Fruit fly (Drosophila melanogaster) whole organism, embryonic: ENCODE data around the gene deltaCOP.

Experiments used
- Antp ChIP-seq: fragments of 200-800 bp; sonication (Bioruptor generic); optimal IDR thresholded peaks from 3 replicates; lab custom pipeline; 2016; ENCODE audit warnings: missing biosample characterization, missing genetic modification characterization
- Blimp-1 ChIP-seq: fragments of 200-800 bp; sonication (Bioruptor generic); optimal IDR thresholded peaks from 3 replicates; lab custom pipeline; 2018; ENCODE audit warnings: missing biosample characterization, missing genetic modification characterization, mild to moderate bottlenecking, moderate library complexity, missing genetic modification reagents
- Bteb2 ChIP-seq: fragments of 200-800 bp; sonication (Bioruptor generic); optimal IDR thresholded peaks from 2 replicates; lab custom pipeline; 2016; ENCODE audit warnings: missing biosample characterization, missing genetic modification characterization
- CG10274 ChIP-seq: fragments of 200-800 bp; sonication (Bioruptor generic); optimal IDR thresholded peaks from 3 replicates; lab custom pipeline; 2017; ENCODE audit warnings: missing biosample characterization, mild to moderate bottlenecking, missing genetic modification characterization
- CG10979 ChIP-seq: fragments of 200-800 bp; sonication (Bioruptor generic); optimal IDR thresholded peaks from 2 replicates; lab custom pipeline; 2018; ENCODE audit warnings: missing biosample characterization, mild to moderate bottlenecking, missing genetic modification characterization, moderate library complexity
- CG12236 ChIP-seq: fragments of 200-800 bp; sonication (Bioruptor generic); optimal IDR thresholded peaks from 2 replicates; lab custom pipeline; 2016; ENCODE audit warnings: missing biosample characterization, missing genetic modification characterization
- CG13624 ChIP-seq: fragments of 200-800 bp; sonication (Bioruptor generic); optimal IDR thresholded peaks from 2 replicates; lab custom pipeline; 2016; ENCODE audit warnings: missing biosample characterization, missing genetic modification characterization
- CG14050 ChIP-seq: fragments of 200-800 bp; sonication (Bioruptor generic); IDR thresholded peaks from 3 replicates; pipeline ENCODE4 v1.3.6; 2022; ENCODE audit warnings: missing biosample characterization, missing genetic modification characterization
- CG14710 ChIP-seq: fragments of 200-800 bp; sonication (Bioruptor generic); optimal IDR thresholded peaks from 3 replicates; lab custom pipeline; 2019; ENCODE audit warnings: missing biosample characterization, mild to moderate bottlenecking, missing genetic modification characterization, moderate library complexity
- CG17186 ChIP-seq: fragments of 200-800 bp; sonication (Bioruptor generic); optimal IDR thresholded peaks from 3 replicates; lab custom pipeline; 2017; ENCODE audit warnings: missing biosample characterization, missing genetic modification reagents, missing genetic modification characterization
- CG17612 ChIP-seq: fragments of 200-800 bp; sonication (Bioruptor generic); IDR thresholded peaks from 2 replicates; pipeline ENCODE4 v1.3.6; 2022; ENCODE audit warnings: missing biosample characterization, missing genetic modification characterization
- CG1792 ChIP-seq: fragments of 200-800 bp; sonication (Bioruptor generic); optimal IDR thresholded peaks from 2 replicates; lab custom pipeline; 2016; ENCODE audit warnings: missing biosample characterization, missing genetic modification characterization
- CG32532 ChIP-seq: fragments of 200-800 bp; sonication (Bioruptor generic); IDR thresholded peaks from 2 replicates; pipeline ENCODE4 v1.3.6; 2022; ENCODE audit warnings: missing biosample characterization, missing genetic modification characterization
- CG34422 ChIP-seq: fragments of 200-800 bp; sonication (Bioruptor generic); IDR thresholded peaks from 3 replicates; pipeline ENCODE4 v1.3.6; 2022; ENCODE audit warnings: missing biosample characterization, missing genetic modification characterization
- CG4404 ChIP-seq: fragments of 200-800 bp; sonication (Bioruptor generic); IDR thresholded peaks from 2 replicates; pipeline ENCODE4 v1.3.6; 2022; ENCODE audit warnings: missing biosample characterization, missing genetic modification characterization
- CG4617 ChIP-seq: fragments of 200-800 bp; sonication (Bioruptor generic); optimal IDR thresholded peaks from 3 replicates; lab custom pipeline; 2016; ENCODE audit warnings: missing biosample characterization, missing genetic modification characterization, borderline replicate concordance
- CG5180 ChIP-seq: fragments of 200-800 bp; sonication (Bioruptor generic); optimal IDR thresholded peaks from 3 replicates; lab custom pipeline; 2017; ENCODE audit warnings: missing biosample characterization, missing genetic modification characterization, mild to moderate bottlenecking, moderate library complexity, missing genetic modification reagents
- CG7786 ChIP-seq: fragments of 200-800 bp; sonication (Bioruptor generic); optimal IDR thresholded peaks from 2 replicates; lab custom pipeline; 2016; ENCODE audit warnings: missing biosample characterization, missing genetic modification characterization
- CG8281 ChIP-seq: fragments of 200-800 bp; sonication (Bioruptor generic); optimal IDR thresholded peaks from 2 replicates; lab custom pipeline; 2018; ENCODE audit warnings: missing biosample characterization, mild to moderate bottlenecking, missing genetic modification characterization, moderate library complexity
- CG9215 ChIP-seq: fragments of 200-800 bp; sonication (Bioruptor generic); IDR thresholded peaks from 2 replicates; pipeline ENCODE4 v1.3.6; 2022; ENCODE audit warnings: missing biosample characterization, missing genetic modification characterization
- CG9609 ChIP-seq: fragments of 200-800 bp; sonication (Bioruptor generic); optimal IDR thresholded peaks from 3 replicates; lab custom pipeline; 2016; ENCODE audit warnings: missing biosample characterization, missing genetic modification characterization
- CG9727 ChIP-seq: fragments of 200-800 bp; sonication (Bioruptor generic); optimal IDR thresholded peaks from 3 replicates; lab custom pipeline; 2017; ENCODE audit warnings: missing biosample characterization, mild to moderate bottlenecking, missing genetic modification characterization
- CG9932 ChIP-seq: fragments of 200-800 bp; sonication (Bioruptor generic); IDR thresholded peaks from 2 replicates; pipeline ENCODE4 v1.3.6; 2022; ENCODE audit warnings: missing biosample characterization, missing genetic modification characterization
- CkIIα-i1 ChIP-seq: fragments of 200-800 bp; sonication (Bioruptor generic); IDR thresholded peaks from 2 replicates; pipeline ENCODE4 v1.3.6; 2022; ENCODE audit warnings: missing biosample characterization, missing genetic modification characterization
- HLH4C ChIP-seq: fragments of 200-800 bp; sonication (Bioruptor generic); IDR thresholded peaks from 3 replicates; pipeline ENCODE4 v1.3.6; 2022; ENCODE audit warnings: missing biosample characterization, missing genetic modification characterization; ENCODE audit not compliant: partially characterized antibody
- Hmr ChIP-seq: fragments of 200-800 bp; sonication (Bioruptor generic); optimal IDR thresholded peaks from 3 replicates; lab custom pipeline; 2017; ENCODE audit warnings: mild to moderate bottlenecking, missing biosample characterization, missing genetic modification reagents, missing genetic modification characterization
- Kr ChIP-seq: fragments of 200-800 bp; sonication (Bioruptor generic); optimal IDR thresholded peaks from 2 replicates; lab custom pipeline; 2017; ENCODE audit warnings: missing biosample characterization, mild to moderate bottlenecking, missing genetic modification characterization
- Side ChIP-seq: fragments of 200-800 bp; sonication (Bioruptor generic); optimal IDR thresholded peaks from 2 replicates; lab custom pipeline; 2016; ENCODE audit warnings: missing biosample characterization, missing genetic modification characterization
- Sry-δ ChIP-seq: fragments of 200-800 bp; sonication (Bioruptor generic); optimal IDR thresholded peaks from 2 replicates; lab custom pipeline; 2016; ENCODE audit warnings: missing biosample characterization, missing genetic modification characterization
- Tbp ChIP-seq: fragments of >200 bp; optimal IDR thresholded peaks from 2 replicates; lab custom pipeline; 2018; ENCODE audit warnings: missing biosample characterization, missing genetic modification characterization
- bsh ChIP-seq, 2 experiments: fragments of 200-800 bp; sonication (Bioruptor generic); optimal IDR thresholded peaks; 2 replicates each; lab custom pipeline; 2017 to 2018; ENCODE audit warnings: mild to moderate bottlenecking in 2 of 2, missing biosample characterization in 2 of 2, missing genetic modification characterization in 2 of 2, moderate library complexity in 1 of 2
- cato ChIP-seq: fragments of 200-800 bp; sonication (Bioruptor generic); optimal IDR thresholded peaks from 2 replicates; lab custom pipeline; 2016; ENCODE audit warnings: missing biosample characterization, missing genetic modification characterization, borderline replicate concordance
- cg ChIP-seq: fragments of 200-800 bp; sonication (Bioruptor generic); optimal IDR thresholded peaks from 3 replicates; lab custom pipeline; 2019; ENCODE audit warnings: missing biosample characterization, mild to moderate bottlenecking, missing genetic modification characterization, moderate library complexity
- ci ChIP-seq: fragments of 200-800 bp; sonication (Bioruptor generic); IDR thresholded peaks from 3 replicates; pipeline ENCODE4 v1.3.6; 2022; ENCODE audit warnings: missing biosample characterization, missing genetic modification characterization
- dmrt11E ChIP-seq: fragments of 200-800 bp; sonication (Bioruptor generic); optimal IDR thresholded peaks from 3 replicates; lab custom pipeline; 2018; ENCODE audit warnings: missing biosample characterization, mild to moderate bottlenecking, missing genetic modification characterization, moderate library complexity
- eve ChIP-seq, 2 experiments: fragments of >200 bp; optimal IDR thresholded peaks; 2 replicates each; lab custom pipeline; 2017; ENCODE audit warnings: missing biosample characterization in 2 of 2, missing genetic modification characterization in 2 of 2
- ham ChIP-seq: fragments of 200-800 bp; sonication (Bioruptor generic); IDR thresholded peaks from 2 replicates; pipeline ENCODE4 v1.3.6; 2022; ENCODE audit warnings: missing biosample characterization, missing genetic modification characterization
- hbn ChIP-seq: fragments of 200-800 bp; sonication (Bioruptor generic); IDR thresholded peaks from 2 replicates; pipeline ENCODE4 v1.3.6; 2022; ENCODE audit warnings: missing biosample characterization, missing genetic modification characterization; ENCODE audit not compliant: partially characterized antibody
- inv ChIP-seq: fragments of 200-800 bp; sonication (Bioruptor generic); IDR thresholded peaks from 2 replicates; pipeline ENCODE4 v1.3.6; 2022; ENCODE audit warnings: missing biosample characterization, missing genetic modification characterization; ENCODE audit not compliant: partially characterized antibody
- jigr1 ChIP-seq: fragments of 200-800 bp; sonication (Bioruptor generic); IDR thresholded peaks from 3 replicates; pipeline ENCODE4 v1.3.6; 2022; ENCODE audit warnings: missing biosample characterization, missing genetic modification characterization
- jumu ChIP-seq: fragments of 200-800 bp; sonication (Bioruptor generic); optimal IDR thresholded peaks from 3 replicates; lab custom pipeline; 2016; ENCODE audit warnings: missing biosample characterization, missing genetic modification characterization
- lilli ChIP-seq: fragments of 200-800 bp; sonication (Bioruptor generic); optimal IDR thresholded peaks from 3 replicates; lab custom pipeline; 2016; ENCODE audit warnings: missing biosample characterization, missing genetic modification characterization
- mld ChIP-seq: fragments of 200-800 bp; sonication (Bioruptor generic); IDR thresholded peaks from 3 replicates; pipeline ENCODE4 v1.3.6; 2022; ENCODE audit warnings: missing biosample characterization, missing genetic modification characterization; ENCODE audit not compliant: partially characterized antibody
- odd ChIP-seq: fragments of 200-800 bp; sonication (Bioruptor generic); optimal IDR thresholded peaks from 2 replicates; lab custom pipeline; 2017; ENCODE audit warnings: missing biosample characterization, mild to moderate bottlenecking, missing genetic modification characterization
- p53 ChIP-seq: fragments of 200-800 bp; sonication (Bioruptor generic); optimal IDR thresholded peaks from 2 replicates; lab custom pipeline; 2016; ENCODE audit warnings: missing biosample characterization, missing genetic modification characterization
- pita ChIP-seq: fragments of 200-800 bp; sonication (Bioruptor generic); optimal IDR thresholded peaks from 2 replicates; lab custom pipeline; 2017; ENCODE audit warnings: missing biosample characterization, mild to moderate bottlenecking, missing genetic modification characterization
- sug ChIP-seq: fragments of 200-800 bp; optimal IDR thresholded peaks from 2 replicates; lab custom pipeline; 2019; ENCODE audit warnings: missing biosample characterization, mild to moderate bottlenecking, missing genetic modification characterization, moderate library complexity
- unpg ChIP-seq: fragments of 200-800 bp; sonication (Bioruptor generic); optimal IDR thresholded peaks from 3 replicates; lab custom pipeline; 2018; ENCODE audit warnings: missing biosample characterization, mild to moderate bottlenecking, missing genetic modification characterization, moderate library complexity
- wdn ChIP-seq: fragments of 200-800 bp; sonication (Bioruptor generic); IDR thresholded peaks from 2 replicates; pipeline ENCODE4 v1.3.6; 2022; ENCODE audit warnings: missing biosample characterization, missing genetic modification characterization
- zen2 ChIP-seq: fragments of 200-800 bp; sonication (Bioruptor generic); IDR thresholded peaks from 3 replicates; pipeline ENCODE4 v1.3.6; 2022; ENCODE audit warnings: missing biosample characterization, missing genetic modification characterization; ENCODE audit not compliant: partially characterized antibody

deltaCOP gene

DNA sequence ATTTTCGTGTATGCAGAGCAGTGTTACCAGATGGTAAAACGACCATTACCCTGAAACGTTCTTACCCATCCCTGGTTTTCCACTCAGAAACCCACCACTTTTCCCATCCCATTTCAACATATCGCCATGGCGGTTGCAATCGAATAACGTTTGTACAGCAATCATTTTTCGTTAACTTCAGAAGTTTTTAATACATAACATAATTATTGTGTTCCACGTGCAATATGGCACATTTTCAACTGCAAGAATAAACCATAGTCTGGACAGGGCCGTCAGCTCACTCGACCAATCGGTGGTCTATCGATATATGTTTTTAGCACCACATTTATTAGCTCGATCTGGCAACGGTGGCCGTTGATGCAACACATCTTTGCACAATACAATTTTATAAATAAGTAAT, 28.3 kb upstream of the deltaCOP start, which contains the start of the genes trr and mRpL16 (continued):
- TF ChIP-seq CG4404 (peak; percentile 31; the same call in 1 of the 2 replicates), wdn (GFP tag; lab: Robert Waterston, UW) (0 out of 2 replicates have a peak, but pooled peaks have one; percentile 48), ci (GFP tag; lab: Robert Waterston, UW) (0 out of 3 replicates have a peak, but pooled peaks have one; percentile 43), unpg (GFP tag; lab: Kevin White, UChicago) (peak; percentile 39), jumu (GFP tag; lab: Kevin White, UChicago) (peak; percentile 49), zen2 (GFP tag; lab: Robert Waterston, UW) (peak; percentile 30; the same call in 1 of the 3 replicates), CG14050 (GFP tag; lab: Robert Waterston, UW) (no peak), CG9727 (peak; percentile 60), p53 (GFP tag; lab: Kevin White, UChicago) (no peak), CG9609 (GFP tag; lab: Kevin White, UChicago) (peak; percentile 22), lilli (GFP tag; lab: Kevin White, UChicago) (peak; percentile 49), Bteb2 (GFP tag; lab: Kevin White, UChicago) (no peak), Blimp-1 (GFP tag; lab: Kevin White, UChicago) (no peak), CG8281 (tag; lab: Kevin White, UChicago) (no peak), jigr1 (GFP tag; lab: Robert Waterston, UW) (no peak), Kr (GFP tag; lab: Kevin White, UChicago) (no peak), CG9932 (peak; percentile 66), CG14710 (tag; lab: Kevin White, UChicago) (peak; percentile 77), CG12236 (GFP tag; lab: Kevin White, UChicago) (no peak), dmrt11E (peak; percentile 31), Hmr (no peak), CG10979 (tag; lab: Kevin White, UChicago) (peak; percentile 32), CkIIα-i1 (no peak), hbn (GFP tag; lab: Robert Waterston, UW) (peak; percentile 76), eve (GFP tag; optimal IDR thresholded peaks at IDR 0.05; lab: Kevin White, UChicago) (no peak), Sry-δ (GFP tag; lab: Kevin White, UChicago) (peak; percentile 80), Side (GFP tag; lab: Kevin White, UChicago) (peak; percentile 27), CG9215 (GFP tag; lab: Robert Waterston, UW) (peak; percentile 44; the same call in 1 of the 2 replicates), HLH4C (GFP tag; lab: Robert Waterston, UW) (peak; percentile 54; the same call in 2 of the 3 replicates), sug (tag; lab: Kevin White, UChicago) (peak; percentile 64), CG10274 (no peak), CG17186 (GFP tag; lab: Kevin White, UChicago) (peak; percentile 32), mld (GFP tag; lab: Robert Waterston, UW) (0 out of 3 replicates have a peak, but pooled peaks have one; percentile 33), bsh (GFP tag; optimal IDR thresholded peaks at IDR 0.05; lab: Kevin White, UChicago) (peak in 1 of 2 experiments; percentile 33), ham (GFP tag; lab: Robert Waterston, UW) (no peak), CG17612 (no peak), CG1792 (GFP tag; lab: Kevin White, UChicago) (peak; percentile 41), CG7786 (GFP tag; lab: Kevin White, UChicago) (peak; percentile 58), cg (GFP tag; lab: Kevin White, UChicago) (peak; percentile 7), CG32532 (peak; percentile 64), cato (GFP tag; lab: Kevin White, UChicago) (no peak), pita (GFP tag; lab: Kevin White, UChicago) (no peak), CG13624 (GFP tag; lab: Kevin White, UChicago) (peak; percentile 39), odd (GFP tag; lab: Kevin White, UChicago) (no peak), Tbp (no peak), Antp (GFP tag; lab: Kevin White, UChicago) (no peak), CG4617 (GFP tag; lab: Kevin White, UChicago) (peak; percentile 37), inv (GFP tag; lab: Robert Waterston, UW) (peak; percentile 58), CG34422 (GFP tag; lab: Robert Waterston, UW) (peak; percentile 64; the same call in 1 of the 3 replicates), CG5180 (no peak)
